ENCODE assay signal across 3 fruit fly cellular contexts in the genomic region with DNA sequence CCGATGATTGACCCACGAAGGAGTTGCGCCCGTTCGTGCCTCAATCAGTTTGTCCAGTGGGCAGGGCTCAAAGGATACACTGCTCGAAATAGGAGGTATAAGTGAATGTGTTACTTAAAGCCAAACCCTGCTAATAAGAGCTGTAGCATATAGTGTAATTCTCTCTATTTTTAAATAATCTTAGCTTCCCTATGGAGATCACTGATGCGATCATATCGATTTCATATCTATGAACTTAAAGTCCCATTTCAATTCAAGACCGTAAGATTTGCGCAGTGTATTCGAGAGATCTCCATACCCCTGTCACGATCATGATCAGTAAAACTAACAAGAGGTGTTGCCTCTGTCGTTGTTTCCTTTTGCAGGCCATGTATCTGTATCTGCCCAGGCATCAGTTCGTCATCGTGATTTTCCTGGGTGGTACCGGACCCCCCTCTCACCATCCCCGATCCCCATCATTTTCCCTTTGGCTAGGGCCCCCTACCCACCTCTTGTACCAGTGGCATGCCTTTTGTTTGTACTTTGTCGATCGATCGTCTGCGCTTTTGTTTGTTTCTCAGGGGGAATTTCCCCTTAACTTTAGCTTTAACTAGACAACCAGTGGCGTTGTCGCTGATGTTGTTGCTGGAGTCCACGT.
TF ChIP-seq lines count a peak whose summit lies in the region.

No protein-coding gene starts in this region.

TF ChIP-seq in whole organism, embryonic, 481 proteins besides CTCF, POLR2A, EP300 and RAD21 (continued from another document and continues in another):
- no peak for TF ChIP-seq HHEX (GFP tag; optimal IDR thresholded peaks at IDR 0.05; lab: Kevin White, UChicago)
- no peak for TF ChIP-seq aop (GFP tag; IDR thresholded peaks at IDR 0.05; lab: Robert Waterston, UW)
- TF ChIP-seq CG12769 (tag; optimal IDR thresholded peaks at IDR 0.05; lab: Kevin White, UChicago), result no peak
- TF ChIP-seq CG9727 (GFP tag; optimal IDR thresholded peaks at IDR 0.05; lab: Kevin White, UChicago), result no peak
- no peak for TF ChIP-seq CoRest (tag; optimal IDR thresholded peaks at IDR 0.05; lab: Kevin White, UChicago)
- no peak for TF ChIP-seq E2f2 (GFP tag; IDR thresholded peaks at IDR 0.05; lab: Robert Waterston, UW)
- TF ChIP-seq CG2875 (GFP tag; optimal IDR thresholded peaks at IDR 0.05; lab: Kevin White, UChicago), result no peak
- TF ChIP-seq CG18262 (tag; optimal IDR thresholded peaks at IDR 0.05; lab: Kevin White, UChicago), result peak; percentile 13
- TF ChIP-seq phol (tag; optimal IDR thresholded peaks at IDR 0.05; lab: Kevin White, UChicago), result peak; percentile 13
- TF ChIP-seq sqz (GFP tag; optimal IDR thresholded peaks at IDR 0.05; lab: Kevin White, UChicago), result no peak
- no peak for TF ChIP-seq Jarid2 (GFP tag; optimal IDR thresholded peaks at IDR 0.05; lab: Kevin White, UChicago)
- no peak for TF ChIP-seq Eip74EF (GFP tag; optimal IDR thresholded peaks at IDR 0.05; lab: Kevin White, UChicago)
- TF ChIP-seq CG6813 (GFP tag; optimal IDR thresholded peaks at IDR 0.05; lab: Kevin White, UChicago), result no peak
- no peak for TF ChIP-seq Hand (GFP tag; optimal IDR thresholded peaks at IDR 0.05; lab: Kevin White, UChicago)
- no peak for TF ChIP-seq bbx (GFP tag; IDR thresholded peaks at IDR 0.05; lab: Robert Waterston, UW; ENCODE audit: partially characterized antibody)
- TF ChIP-seq slbo (GFP tag; IDR thresholded peaks at IDR 0.05; lab: Robert Waterston, UW), result no peak
- TF ChIP-seq Blimp-1 (GFP tag; optimal IDR thresholded peaks at IDR 0.05; lab: Kevin White, UChicago), result peak; percentile 7
- TF ChIP-seq CG17361 (GFP tag; IDR thresholded peaks at IDR 0.05; lab: Robert Waterston, UW), result no peak
- no peak for TF ChIP-seq CG16815 (GFP tag; optimal IDR thresholded peaks at IDR 0.05; lab: Kevin White, UChicago)
- TF ChIP-seq CG1024 (GFP tag; IDR thresholded peaks at IDR 0.05; lab: Robert Waterston, UW), result no peak
- TF ChIP-seq ranshi (GFP tag; IDR thresholded peaks at IDR 0.05; lab: Robert Waterston, UW), result no peak
- TF ChIP-seq CG3726 (GFP tag; IDR thresholded peaks at IDR 0.05; lab: Robert Waterston, UW), result no peak
- TF ChIP-seq chinmo (GFP tag; IDR thresholded peaks at IDR 0.05; lab: Robert Waterston, UW; ENCODE audit: partially characterized antibody), result 0 out of 4 replicates have a peak, but pooled peaks have one; percentile 28
- no peak for TF ChIP-seq CG11560 (tag; IDR thresholded peaks at IDR 0.05; lab: Robert Waterston, UW)
- TF ChIP-seq CG15011 (GFP tag; optimal IDR thresholded peaks at IDR 0.05; lab: Kevin White, UChicago), result no peak
- no peak for TF ChIP-seq Antp (GFP tag; optimal IDR thresholded peaks at IDR 0.05; lab: Kevin White, UChicago)
- TF ChIP-seq dmrt11E (tag; optimal IDR thresholded peaks at IDR 0.05; lab: Kevin White, UChicago), result peak; percentile 42
- no peak for TF ChIP-seq CG9817 (tag; optimal IDR thresholded peaks at IDR 0.05; lab: Kevin White, UChicago)
- TF ChIP-seq jigr1 (GFP tag; IDR thresholded peaks at IDR 0.05; lab: Robert Waterston, UW), result no peak
- no peak for TF ChIP-seq cas (GFP tag; IDR thresholded peaks at IDR 0.05; lab: Robert Waterston, UW)
- TF ChIP-seq CG12659 (GFP tag; optimal IDR thresholded peaks at IDR 0.05; lab: Kevin White, UChicago), result no peak
- no peak for TF ChIP-seq ash1 (GFP tag; optimal IDR thresholded peaks at IDR 0.05; lab: Kevin White, UChicago)
- no peak for TF ChIP-seq ci (GFP tag; IDR thresholded peaks at IDR 0.05; lab: Robert Waterston, UW)
- no peak for TF ChIP-seq Bteb2 (GFP tag; optimal IDR thresholded peaks at IDR 0.05; lab: Kevin White, UChicago)
- TF ChIP-seq fd102C (GFP tag; optimal IDR thresholded peaks at IDR 0.05; lab: Kevin White, UChicago), result no peak
- no peak for TF ChIP-seq mam (GFP tag; optimal IDR thresholded peaks at IDR 0.05; lab: Kevin White, UChicago)
- TF ChIP-seq CG1603 (tag; optimal IDR thresholded peaks at IDR 0.05; lab: Kevin White, UChicago), result peak; percentile 38
- TF ChIP-seq CG1832 (GFP tag; optimal IDR thresholded peaks at IDR 0.05; lab: Kevin White, UChicago), result no peak
- no peak for TF ChIP-seq ftz-f1 (GFP tag; optimal IDR thresholded peaks at IDR 0.05; lab: Kevin White, UChicago)
- no peak for TF ChIP-seq CG15696 (tag; optimal IDR thresholded peaks at IDR 0.05; lab: Kevin White, UChicago)
- no peak for TF ChIP-seq CG32532 (GFP tag; IDR thresholded peaks at IDR 0.05; lab: Robert Waterston, UW)
- TF ChIP-seq ems (GFP tag; optimal IDR thresholded peaks at IDR 0.05; lab: Kevin White, UChicago), result no peak
- no peak for TF ChIP-seq stwl (tag; optimal IDR thresholded peaks at IDR 0.05; lab: Kevin White, UChicago)
- TF ChIP-seq dpn (GFP tag; optimal IDR thresholded peaks at IDR 0.05; lab: Kevin White, UChicago), result no peak

TF ChIP-seq in whole organism, prepupa, 60 proteins besides CTCF, POLR2A, EP300 and RAD21 (continued from another document):
- peak; percentile 62 for TF ChIP-seq fd85E (GFP tag; optimal IDR thresholded peaks at IDR 0.05; lab: Kevin White, UChicago)
- TF ChIP-seq CG9139 (GFP tag; optimal IDR thresholded peaks at IDR 0.05; lab: Kevin White, UChicago), result peak; percentile 82
- TF ChIP-seq Eip75B (GFP tag; optimal IDR thresholded peaks at IDR 0.05; lab: Kevin White, UChicago), result peak; percentile 86
- TF ChIP-seq CG6276 (GFP tag; optimal IDR thresholded peaks at IDR 0.05; lab: Kevin White, UChicago), result peak; percentile 31
- TF ChIP-seq CG32006 (GFP tag; optimal IDR thresholded peaks at IDR 0.05; lab: Kevin White, UChicago), result peak; percentile 52
- peak; percentile 75 for TF ChIP-seq CG7368 (GFP tag; optimal IDR thresholded peaks at IDR 0.05; lab: Kevin White, UChicago)
- peak; percentile 35 for TF ChIP-seq CG16779 (tag; optimal IDR thresholded peaks at IDR 0.05; lab: Kevin White, UChicago)
- TF ChIP-seq Sox102F (GFP tag; optimal IDR thresholded peaks at IDR 0.05; lab: Kevin White, UChicago), result peak; percentile 75
- TF ChIP-seq dac (GFP tag; optimal IDR thresholded peaks at IDR 0.05; lab: Kevin White, UChicago), result peak; percentile 2
- TF ChIP-seq CG6808 (GFP tag; optimal IDR thresholded peaks at IDR 0.05; lab: Kevin White, UChicago), result peak; percentile 94
- TF ChIP-seq Sox14 (GFP tag; optimal IDR thresholded peaks at IDR 0.05; lab: Kevin White, UChicago), result peak; percentile 87
- TF ChIP-seq dsx (GFP tag; optimal IDR thresholded peaks at IDR 0.05; lab: Kevin White, UChicago; ENCODE audit: poor library complexity, severe bottlenecking), result peak; percentile 90
- peak; percentile 5 for TF ChIP-seq fkh (GFP tag; optimal IDR thresholded peaks at IDR 0.05; lab: Kevin White, UChicago)
- TF ChIP-seq OdsH (GFP tag; optimal IDR thresholded peaks at IDR 0.05; lab: Kevin White, UChicago), result peak; percentile 84
- peak; percentile 81 for TF ChIP-seq pdm3 (GFP tag; optimal IDR thresholded peaks at IDR 0.05; lab: Kevin White, UChicago)
- peak; percentile 89 for TF ChIP-seq acj6 (GFP tag; optimal IDR thresholded peaks at IDR 0.05; lab: Kevin White, UChicago)
- peak; percentile 82 for TF ChIP-seq esn (GFP tag; optimal IDR thresholded peaks at IDR 0.05; lab: Kevin White, UChicago)
- TF ChIP-seq vri (GFP tag; optimal IDR thresholded peaks at IDR 0.05; lab: Kevin White, UChicago), result peak; percentile 78
- peak; percentile 62 for TF ChIP-seq Sox15 (GFP tag; optimal IDR thresholded peaks at IDR 0.05; lab: Kevin White, UChicago)
- peak; percentile 82 for TF ChIP-seq topi (GFP tag; optimal IDR thresholded peaks at IDR 0.05; lab: Kevin White, UChicago)
- TF ChIP-seq CG6792 (GFP tag; optimal IDR thresholded peaks at IDR 0.05; lab: Kevin White, UChicago), result peak; percentile 83
- TF ChIP-seq CG15336 (GFP tag; IDR thresholded peaks at IDR 0.05; lab: Robert Waterston, UW), result peak; percentile 50
- peak; percentile 76 for TF ChIP-seq CG8632 (GFP tag; optimal IDR thresholded peaks at IDR 0.05; lab: Kevin White, UChicago)
- peak; percentile 37; the same call in 1 of the 3 replicates for TF ChIP-seq eg (GFP tag; IDR thresholded peaks at IDR 0.05; lab: Robert Waterston, UW)
- no peak for TF ChIP-seq Eip93F (GFP tag; optimal IDR thresholded peaks at IDR 0.05; lab: Kevin White, UChicago)
- peak; percentile 78 for TF ChIP-seq CG31627 (GFP tag; optimal IDR thresholded peaks at IDR 0.05; lab: Kevin White, UChicago)
- peak; percentile 68 for TF ChIP-seq Lpt (GFP tag; optimal IDR thresholded peaks at IDR 0.05; lab: Kevin White, UChicago)
- TF ChIP-seq CG6163 (GFP tag; IDR thresholded peaks at IDR 0.05; lab: Robert Waterston, UW), result peak; percentile 88
- TF ChIP-seq fd59A (GFP tag; optimal IDR thresholded peaks at IDR 0.05; lab: Kevin White, UChicago), result peak; percentile 94
- peak; percentile 58 for TF ChIP-seq Ets21C (GFP tag; optimal IDR thresholded peaks at IDR 0.05; lab: Kevin White, UChicago)
- TF ChIP-seq CG10669 (GFP tag; optimal IDR thresholded peaks at IDR 0.05; lab: Kevin White, UChicago), result peak; percentile 92
- peak; percentile 33; the same call in 1 of the 2 replicates for TF ChIP-seq CG11294 (GFP tag; IDR thresholded peaks at IDR 0.05; lab: Robert Waterston, UW)
- peak; percentile 64 for TF ChIP-seq net (GFP tag; optimal IDR thresholded peaks at IDR 0.05; lab: Kevin White, UChicago)
- peak; percentile 47; the same call in 1 of the 2 replicates for TF ChIP-seq Gug (GFP tag; IDR thresholded peaks at IDR 0.05; lab: Robert Waterston, UW)
- peak; percentile 66; the same call in 2 of the 3 replicates for TF ChIP-seq CG8119 (GFP tag; IDR thresholded peaks at IDR 0.05; lab: Robert Waterston, UW)
- peak; percentile 15 for TF ChIP-seq Blimp-1 (GFP tag; optimal IDR thresholded peaks at IDR 0.05; lab: Kevin White, UChicago)
- peak; percentile 81 for TF ChIP-seq cyc (GFP tag; optimal IDR thresholded peaks at IDR 0.05; lab: Kevin White, UChicago)
- peak; percentile 80 for TF ChIP-seq CG11762 (GFP tag; optimal IDR thresholded peaks at IDR 0.05; lab: Kevin White, UChicago; ENCODE audit: insufficient read depth)

TF ChIP-seq in whole organism, wandering third instar larva, 38 proteins besides CTCF, POLR2A, EP300 and RAD21 (continued from another document):
- TF ChIP-seq Rel (GFP tag; optimal IDR thresholded peaks at IDR 0.05; lab: Kevin White, UChicago), result peak; percentile 18
- TF ChIP-seq Rel (tag; optimal IDR thresholded peaks at IDR 0.05; lab: Kevin White, UChicago), result peak; percentile 12
- TF ChIP-seq psq (GFP tag; optimal IDR thresholded peaks at IDR 0.05; lab: Kevin White, UChicago), result peak; percentile 66
- no peak for TF ChIP-seq dsf (GFP tag; optimal IDR thresholded peaks at IDR 0.05; lab: Kevin White, UChicago; ENCODE audit: borderline replicate concordance)
- peak; percentile 39 for TF ChIP-seq tai (GFP tag; optimal IDR thresholded peaks at IDR 0.05; lab: Kevin White, UChicago)
- peak; percentile 83 for TF ChIP-seq br (GFP tag; optimal IDR thresholded peaks at IDR 0.05; lab: Kevin White, UChicago)
